Worm (Caenorhabditis elegans) whole organism, L2 larva: ENCODE results near the gene R09F10.1.

Experiments
- F13H6.1 ChIP-seq: sonication (generic microtip); optimal IDR thresholded peaks from 2 replicates; lab custom pipeline; 2016; ENCODE audit warnings: missing genetic modification characterization, missing compliant biosample characterization
- ceh-16 ChIP-seq: fragments of 150-350 bp; optimal IDR thresholded peaks from 2 replicates; lab custom pipeline; 2014; ENCODE audit warnings: missing biosample characterization, missing genetic modification characterization
- elt-3 ChIP-seq: sonication (generic microtip); optimal IDR thresholded peaks from 2 replicates; lab custom pipeline; 2017; ENCODE audit warnings: missing biosample characterization, missing genetic modification characterization
- gmeb-1 ChIP-seq: fragments of 150-350 bp; optimal IDR thresholded peaks from 2 replicates; lab custom pipeline; 2014; ENCODE audit warnings: missing biosample characterization, missing genetic modification characterization
- lin-13 ChIP-seq: fragments of 150-350 bp; optimal IDR thresholded peaks from 2 replicates; lab custom pipeline; 2014; ENCODE audit warnings: missing biosample characterization, missing genetic modification reagents, missing genetic modification characterization
- lsy-2 ChIP-seq, 2 experiments: fragments of 150-350 bp in 1 of 2; sonication (generic microtip) in 1 of 2; optimal IDR thresholded peaks; 2 replicates each; lab custom pipeline; 2014 to 2017; ENCODE audit warnings: missing biosample characterization in 2 of 2, missing genetic modification characterization in 2 of 2
- nhr-21 ChIP-seq: fragments of 150-350 bp; optimal IDR thresholded peaks from 2 replicates; lab custom pipeline; 2014; ENCODE audit warnings: missing biosample characterization, missing genetic modification characterization
- nhr-237 ChIP-seq: fragments of 150-350 bp; optimal IDR thresholded peaks from 2 replicates; lab custom pipeline; 2014; ENCODE audit warnings: missing biosample characterization, missing genetic modification characterization
- unc-39 ChIP-seq: fragments of 150-350 bp; optimal IDR thresholded peaks from 2 replicates; lab custom pipeline; 2014; ENCODE audit warnings: missing biosample characterization, missing genetic modification characterization
- zag-1 ChIP-seq: fragments of 150-350 bp; optimal IDR thresholded peaks from 2 replicates; lab custom pipeline; 2014; ENCODE audit warnings: missing biosample characterization, missing genetic modification characterization
- ztf-4 ChIP-seq: fragments of 150-350 bp; optimal IDR thresholded peaks from 2 replicates; lab custom pipeline; 2014; ENCODE audit warnings: missing biosample characterization, missing genetic modification characterization

ce11 chrX:8284003-8284402 lies 39.4 kb upstream of the R09F10.1 start:
- TF ChIP-seq ceh-16 (no peak), gmeb-1 (tag; lab: Kevin White, UChicago) (no peak), ztf-4 (tag; lab: Kevin White, UChicago) (no peak), zag-1 (tag; lab: Kevin White, UChicago) (no peak), elt-3 (tag; lab: Kevin White, UChicago) (no peak), nhr-21 (tag; lab: Kevin White, UChicago) (no peak), lin-13 (no peak), F13H6.1 (tag; lab: Kevin White, UChicago) (no peak), nhr-237 (tag; lab: Kevin White, UChicago) (no peak), unc-39 (tag; lab: Kevin White, UChicago) (no peak), lsy-2 (tag; optimal IDR thresholded peaks at IDR 0.05; lab: Kevin White, UChicago) (no peak)
